Fruit fly (Drosophila melanogaster): Measurements from ENCODE around the gene Cpr100A.

DNA sequence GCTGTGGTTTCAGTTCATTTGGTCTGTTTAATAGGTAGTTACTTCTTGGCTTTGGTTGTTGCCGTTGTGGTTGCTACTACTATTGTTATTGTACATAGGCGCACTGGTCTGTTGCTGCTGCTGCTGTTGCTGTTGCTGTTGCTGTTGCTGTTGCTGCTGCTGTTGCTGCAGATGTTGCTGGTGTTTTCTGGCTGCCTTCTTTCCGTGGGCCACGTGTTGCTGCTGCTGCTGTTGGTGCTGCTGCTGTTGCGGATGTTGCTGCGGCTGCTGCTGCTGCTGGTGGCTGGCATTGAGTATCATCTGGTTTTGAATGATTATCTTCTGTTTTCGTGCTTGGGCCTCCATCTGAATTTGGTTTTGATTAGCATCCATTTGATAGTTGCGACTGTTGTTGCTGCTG, 10.8 kb downstream of the Cpr100A start:
- TF ChIP-seq pan (optimal IDR thresholded peaks at IDR 0.05), result no peak
- TF ChIP-seq usp (GFP tag; optimal IDR thresholded peaks at IDR 0.05), result no peak

Measured in whole organism.